Worm (Caenorhabditis elegans): ENCODE results near the gene xnd-1.

DNA sequence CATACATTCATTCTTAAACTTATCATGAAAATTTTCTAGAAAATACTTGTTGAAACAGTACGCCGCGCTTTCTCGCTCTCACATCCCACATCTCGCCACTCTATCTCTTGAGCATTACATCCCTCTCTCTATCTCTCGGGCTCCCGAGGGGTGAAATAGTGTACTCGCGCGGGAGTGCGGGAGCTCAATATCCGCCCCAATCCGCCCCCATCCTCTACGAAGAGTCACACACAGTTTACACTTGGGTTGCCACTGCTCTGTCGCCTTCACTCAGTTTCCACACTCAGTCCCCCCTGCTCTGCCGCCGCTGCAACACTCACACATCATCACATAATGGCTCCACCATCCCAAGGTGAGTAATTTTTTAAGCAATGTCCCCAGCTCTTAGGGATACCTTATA is 39.5 kb upstream of the xnd-1 start, which contains the start of gene mlc-3:
- TF ChIP-seq pag-3 (tag; optimal IDR thresholded peaks at IDR 0.05; ENCODE audit: borderline replicate concordance, insufficient read depth), result peak; percentile 56
- no peak for TF ChIP-seq pqm-1 (tag; optimal IDR thresholded peaks at IDR 0.05)
- no peak for TF ChIP-seq nhr-237 (tag; optimal IDR thresholded peaks at IDR 0.05)
- TF ChIP-seq lsy-2 (tag; optimal IDR thresholded peaks at IDR 0.05), result peak in 1 of 2 experiments; percentile 32
- no peak for TF ChIP-seq hlh-4 (tag; optimal IDR thresholded peaks at IDR 0.05)
- peak; percentile 32 for TF ChIP-seq ama-1 (optimal IDR thresholded peaks at IDR 0.05)
- TF ChIP-seq zag-1 (tag; optimal IDR thresholded peaks at IDR 0.05), result no peak
- no peak for TF ChIP-seq nhr-11 (tag; optimal IDR thresholded peaks at IDR 0.05)
- no peak for TF ChIP-seq efl-1 (optimal IDR thresholded peaks at IDR 0.05)
- TF ChIP-seq efl-1 (GFP tag; optimal IDR thresholded peaks at IDR 0.05 in 1 of 2), result no peak
